Fruit fly (Drosophila melanogaster): ENCODE data around the gene CG9578.
"Not testable (repeated sequence)": the region's sequence is repeated elsewhere in the genome, so short reads cannot be mapped to it uniquely, and the experiment has no call there.

DNA sequence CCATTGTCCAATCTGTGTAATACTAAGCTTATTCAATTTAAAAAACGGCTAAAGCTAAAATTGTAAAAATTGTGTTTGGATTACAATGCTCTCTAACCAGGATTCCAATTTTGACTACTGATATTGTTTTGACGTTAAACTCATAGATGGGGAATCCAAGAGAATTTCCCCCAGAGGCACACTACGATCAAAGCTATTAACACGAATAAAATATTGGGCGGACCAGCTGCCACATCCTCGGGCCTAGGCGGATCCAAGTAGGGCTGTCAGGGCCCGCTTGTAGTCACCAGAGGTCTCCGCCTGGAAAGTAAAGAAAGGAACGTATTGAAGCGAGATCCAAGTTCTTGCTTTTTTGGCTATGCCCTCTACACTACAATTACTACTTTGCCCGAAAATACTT is 39.5 kb downstream of the CG9578 start, which contains the start of gene SdicB:
- not testable (repeated sequence) for TF ChIP-seq CG8478, CTCF (optimal IDR thresholded peaks at IDR 0.05)

All from S2 (cell line).